Fruit fly (Drosophila melanogaster) whole organism, embryonic: ENCODE measurements around the gene Fur2.

Experiments used
- Antp ChIP-seq: fragments of 200-800 bp; sonication (Bioruptor generic); optimal IDR thresholded peaks from 3 replicates; lab custom pipeline; 2016; ENCODE audit warnings: missing biosample characterization, missing genetic modification characterization
- Awh ChIP-seq: fragments of 200-800 bp; sonication (Bioruptor generic); IDR thresholded peaks from 2 replicates; pipeline ENCODE4, ENCODE4 v1.3.6; 2022; ENCODE audit warnings: missing biosample characterization, missing genetic modification characterization
- Bgb ChIP-seq: fragments of 200-800 bp; sonication (Bioruptor generic); IDR thresholded peaks from 2 replicates; pipeline ENCODE4 v1.3.6; 2022; ENCODE audit warnings: missing biosample characterization, missing genetic modification characterization; ENCODE audit not compliant: partially characterized antibody
- Bteb2 ChIP-seq: fragments of 200-800 bp; sonication (Bioruptor generic); optimal IDR thresholded peaks from 2 replicates; lab custom pipeline; 2016; ENCODE audit warnings: missing biosample characterization, missing genetic modification characterization
- CG11093 ChIP-seq: fragments of 200-800 bp; sonication (Bioruptor generic); IDR thresholded peaks from 3 replicates; pipeline ENCODE4 v1.3.6; 2022; ENCODE audit warnings: missing biosample characterization, missing genetic modification characterization
- CG11504 ChIP-seq: fragments of 200-800 bp; sonication (Bioruptor generic); optimal IDR thresholded peaks from 3 replicates; lab custom pipeline; 2019; ENCODE audit warnings: missing biosample characterization, mild to moderate bottlenecking, missing genetic modification characterization, moderate library complexity
- CG12155 ChIP-seq: fragments of 200-800 bp; sonication (Bioruptor generic); optimal IDR thresholded peaks from 3 replicates; lab custom pipeline; 2016; ENCODE audit warnings: missing biosample characterization, missing genetic modification characterization
- CG12219 ChIP-seq: fragments of 200-800 bp; sonication (Bioruptor generic); optimal IDR thresholded peaks from 3 replicates; lab custom pipeline; 2018; ENCODE audit warnings: missing biosample characterization, mild to moderate bottlenecking, missing genetic modification characterization
- CG13296 ChIP-seq: fragments of 200-800 bp; sonication (Bioruptor generic); optimal IDR thresholded peaks from 3 replicates; lab custom pipeline; 2018; ENCODE audit warnings: missing biosample characterization, mild to moderate bottlenecking, missing genetic modification characterization
- CG15011 ChIP-seq: fragments of 200-800 bp; sonication (Bioruptor generic); optimal IDR thresholded peaks from 3 replicates; lab custom pipeline; 2018; ENCODE audit warnings: missing biosample characterization, mild to moderate bottlenecking, missing genetic modification characterization
- CG15601 ChIP-seq: fragments of 200-800 bp; sonication (Bioruptor generic); optimal IDR thresholded peaks from 3 replicates; lab custom pipeline; 2019; ENCODE audit warnings: missing biosample characterization, mild to moderate bottlenecking, missing genetic modification characterization, moderate library complexity
- CG1647 ChIP-seq: fragments of 200-800 bp; sonication (Bioruptor generic); optimal IDR thresholded peaks from 3 replicates; lab custom pipeline; 2016; ENCODE audit warnings: missing biosample characterization, missing genetic modification characterization
- CG31224 ChIP-seq: fragments of 200-800 bp; sonication (Bioruptor generic); IDR thresholded peaks from 2 replicates; pipeline ENCODE4 v1.3.6; 2022; ENCODE audit warnings: missing biosample characterization, missing genetic modification characterization
- CG32532 ChIP-seq: fragments of 200-800 bp; sonication (Bioruptor generic); IDR thresholded peaks from 2 replicates; pipeline ENCODE4 v1.3.6; 2022; ENCODE audit warnings: missing biosample characterization, missing genetic modification characterization
- CG4707 ChIP-seq: fragments of 200-800 bp; sonication (Bioruptor generic); optimal IDR thresholded peaks from 2 replicates; lab custom pipeline; 2018; ENCODE audit warnings: missing biosample characterization, mild to moderate bottlenecking, missing genetic modification characterization, moderate library complexity
- CG6683 ChIP-seq: fragments of 200-800 bp; sonication (Bioruptor generic); optimal IDR thresholded peaks from 2 replicates; lab custom pipeline; 2017; ENCODE audit warnings: missing biosample characterization, mild to moderate bottlenecking, missing genetic modification characterization, missing genetic modification reagents
- CG6765 ChIP-seq: fragments of 200-800 bp; sonication (Bioruptor generic); optimal IDR thresholded peaks from 3 replicates; lab custom pipeline; 2017; ENCODE audit warnings: missing biosample characterization, mild to moderate bottlenecking, missing genetic modification characterization
- CG6813 ChIP-seq: fragments of 200-800 bp; sonication (Bioruptor generic); optimal IDR thresholded peaks from 2 replicates; lab custom pipeline; 2017; ENCODE audit warnings: missing biosample characterization, missing genetic modification characterization, mild to moderate bottlenecking, moderate library complexity, missing genetic modification reagents
- CG7357 ChIP-seq: fragments of 200-800 bp; sonication (Bioruptor generic); IDR thresholded peaks from 3 replicates; pipeline ENCODE4 v1.3.6; 2022; ENCODE audit warnings: missing biosample characterization, missing genetic modification characterization
- CG7928 ChIP-seq: fragments of 200-800 bp; sonication (Bioruptor generic); optimal IDR thresholded peaks from 2 replicates; lab custom pipeline; 2017; ENCODE audit warnings: missing biosample characterization, mild to moderate bottlenecking, missing genetic modification characterization
- CG8290 ChIP-seq, 3 experiments: fragments of 200-800 bp; sonication (Bioruptor generic); optimal IDR thresholded peaks; 2 replicates each; lab custom pipeline; 2016 to 2019; ENCODE audit warnings: missing biosample characterization in 3 of 3, missing genetic modification characterization in 3 of 3, mild to moderate bottlenecking in 2 of 3, moderate library complexity in 1 of 3
- CG9215 ChIP-seq: fragments of 200-800 bp; sonication (Bioruptor generic); IDR thresholded peaks from 2 replicates; pipeline ENCODE4 v1.3.6; 2022; ENCODE audit warnings: missing biosample characterization, missing genetic modification characterization
- Dbx ChIP-seq: fragments of 200-800 bp; sonication (Bioruptor generic); IDR thresholded peaks from 3 replicates; pipeline ENCODE4 v1.3.6; 2022; ENCODE audit warnings: missing biosample characterization, missing genetic modification characterization
- Doc3 ChIP-seq: fragments of 200-800 bp; sonication (Bioruptor generic); IDR thresholded peaks from 3 replicates; pipeline ENCODE4 v1.3.6; 2022; ENCODE audit warnings: missing biosample characterization, missing genetic modification characterization; ENCODE audit not compliant: partially characterized antibody
- Dp ChIP-seq: fragments of 200-800 bp; sonication (Bioruptor generic); optimal IDR thresholded peaks from 2 replicates; lab custom pipeline; 2018; ENCODE audit warnings: missing biosample characterization, mild to moderate bottlenecking, missing genetic modification characterization, moderate library complexity
- NK7.1 ChIP-seq: fragments of 200-800 bp; sonication (Bioruptor generic); optimal IDR thresholded peaks from 3 replicates; lab custom pipeline; 2016; ENCODE audit warnings: missing biosample characterization, missing genetic modification characterization
- Optix ChIP-seq: fragments of 200-800 bp; sonication (Bioruptor generic); IDR thresholded peaks from 3 replicates; pipeline ENCODE4 v1.3.6; 2022; ENCODE audit warnings: missing biosample characterization, missing genetic modification characterization
- Rfx ChIP-seq: fragments of 200-800 bp; sonication (Bioruptor generic); IDR thresholded peaks from 2 replicates; pipeline ENCODE4 v1.3.6; 2022; ENCODE audit warnings: missing biosample characterization, missing genetic modification characterization
- Sry-β ChIP-seq: fragments of 200-800 bp; sonication (Bioruptor generic); optimal IDR thresholded peaks from 2 replicates; lab custom pipeline; 2018; ENCODE audit warnings: missing biosample characterization, mild to moderate bottlenecking, missing genetic modification characterization, moderate library complexity
- abd-A ChIP-seq: fragments of 200-800 bp; sonication (Bioruptor generic); optimal IDR thresholded peaks from 3 replicates; lab custom pipeline; 2019; ENCODE audit warnings: missing biosample characterization, mild to moderate bottlenecking, missing genetic modification characterization, moderate library complexity
- ac ChIP-seq: fragments of 200-800 bp; sonication (Bioruptor generic); optimal IDR thresholded peaks from 3 replicates; lab custom pipeline; 2017; ENCODE audit warnings: missing biosample characterization, mild to moderate bottlenecking, missing genetic modification characterization
- cwo ChIP-seq: fragments of 200-800 bp; sonication (Bioruptor generic); optimal IDR thresholded peaks from 3 replicates; lab custom pipeline; 2017; ENCODE audit warnings: missing biosample characterization, missing genetic modification characterization, mild to moderate bottlenecking, moderate library complexity, missing genetic modification reagents
- dan ChIP-seq: fragments of 200-800 bp; sonication (Bioruptor generic); IDR thresholded peaks from 2 replicates; pipeline ENCODE4 v1.3.6; 2022; ENCODE audit warnings: missing biosample characterization, missing genetic modification characterization
- dm ChIP-seq: fragments of 200-800 bp; sonication (Bioruptor generic); optimal IDR thresholded peaks from 3 replicates; lab custom pipeline; 2016; ENCODE audit warnings: missing biosample characterization, missing genetic modification characterization
- dysf ChIP-seq: fragments of 200-800 bp; sonication (Bioruptor generic); IDR thresholded peaks from 3 replicates; pipeline ENCODE4 v1.3.6; 2022; ENCODE audit warnings: missing biosample characterization, missing genetic modification characterization
- gem ChIP-seq: fragments of 200-800 bp; sonication (Bioruptor generic); optimal IDR thresholded peaks from 2 replicates; lab custom pipeline; 2019; ENCODE audit warnings: missing biosample characterization, mild to moderate bottlenecking, missing genetic modification characterization, moderate library complexity
- grn ChIP-seq: fragments of 200-800 bp; sonication (Bioruptor generic); optimal IDR thresholded peaks from 3 replicates; lab custom pipeline; 2017; ENCODE audit warnings: missing biosample characterization, missing genetic modification characterization
- lbe ChIP-seq: fragments of 200-800 bp; sonication (Bioruptor generic); optimal IDR thresholded peaks from 2 replicates; lab custom pipeline; 2016; ENCODE audit warnings: missing biosample characterization, mild to moderate bottlenecking, missing genetic modification characterization
- pfk ChIP-seq: fragments of 200-800 bp; sonication (Bioruptor generic); optimal IDR thresholded peaks from 2 replicates; lab custom pipeline; 2018; ENCODE audit warnings: missing biosample characterization, mild to moderate bottlenecking, missing genetic modification characterization, moderate library complexity
- pzg ChIP-seq: fragments of 200-800 bp; sonication (Bioruptor generic); optimal IDR thresholded peaks from 3 replicates; lab custom pipeline; 2018; ENCODE audit warnings: missing biosample characterization, mild to moderate bottlenecking, missing genetic modification characterization, moderate library complexity
- sna ChIP-seq: fragments of 200-800 bp; sonication (Bioruptor generic); IDR thresholded peaks from 2 replicates; pipeline ENCODE4 v1.3.6; 2022; ENCODE audit warnings: missing biosample characterization, missing genetic modification characterization; ENCODE audit not compliant: partially characterized antibody
- sr ChIP-seq: fragments of 200-800 bp; sonication (Bioruptor generic); IDR thresholded peaks from 3 replicates; pipeline ENCODE4 v1.3.6; 2022; ENCODE audit warnings: missing biosample characterization, missing genetic modification characterization
- tio ChIP-seq: fragments of 200-800 bp; sonication (Bioruptor generic); optimal IDR thresholded peaks from 2 replicates; lab custom pipeline; 2017; ENCODE audit warnings: missing biosample characterization, missing genetic modification characterization, inconsistent platforms
- unc-4 ChIP-seq: fragments of 200-800 bp; sonication (Bioruptor generic); IDR thresholded peaks from 2 replicates; pipeline ENCODE4 v1.3.6; 2022; ENCODE audit warnings: missing biosample characterization, missing genetic modification characterization; ENCODE audit not compliant: partially characterized antibody
- usp ChIP-seq: fragments of >200 bp; optimal IDR thresholded peaks from 2 replicates; lab custom pipeline; 2017; ENCODE audit warnings: missing biosample characterization, missing genetic modification characterization
- yki ChIP-seq: fragments of >200 bp; optimal IDR thresholded peaks from 3 replicates; lab custom pipeline; 2018
- z ChIP-seq: fragments of 200-800 bp; sonication (Bioruptor generic); IDR thresholded peaks from 3 replicates; pipeline ENCODE4 v1.3.6; 2022; ENCODE audit warnings: missing biosample characterization, missing genetic modification characterization
- zen ChIP-seq: fragments of 200-800 bp; sonication (Bioruptor generic); optimal IDR thresholded peaks from 3 replicates; lab custom pipeline; 2018; ENCODE audit warnings: missing biosample characterization, mild to moderate bottlenecking, missing genetic modification characterization, moderate library complexity
- zfh2 ChIP-seq: fragments of 200-800 bp; sonication (Bioruptor generic); optimal IDR thresholded peaks from 2 replicates; lab custom pipeline; 2016; ENCODE audit warnings: missing biosample characterization, missing genetic modification characterization

The Fur2 gene

DNA sequence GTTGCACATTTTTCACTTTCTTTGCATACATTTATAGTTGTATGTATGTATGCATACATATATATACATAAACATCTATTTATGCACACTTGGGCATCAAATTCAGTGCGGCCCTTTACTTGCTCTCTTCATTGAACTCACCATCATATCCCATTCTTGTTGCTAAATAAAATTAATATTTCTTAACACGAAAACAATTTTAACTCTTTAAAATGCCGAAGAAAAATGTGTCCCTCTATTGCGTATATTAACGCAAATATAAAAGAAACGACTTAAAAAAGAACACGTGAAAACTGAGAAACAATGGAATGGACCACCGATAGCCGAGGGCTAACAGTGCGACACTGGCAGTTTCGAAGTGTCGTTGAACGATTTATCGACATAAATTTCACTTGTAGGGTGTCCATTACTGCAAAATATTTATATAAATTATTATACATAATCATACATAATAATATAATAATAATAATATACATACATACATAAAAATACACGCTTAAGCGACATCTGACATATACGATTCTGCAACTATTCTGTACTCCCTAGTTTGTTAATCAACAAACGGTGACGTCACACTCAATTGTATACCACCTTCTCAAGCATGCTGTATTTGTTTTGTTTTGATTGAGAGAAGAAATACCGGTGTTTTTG lies 14.1 kb upstream of the Fur2 start, which contains the start of the genes U2af50 and PIG-Q (continued):
- peak; percentile 46 for TF ChIP-seq NK7.1 (GFP tag; lab: Kevin White, UChicago)
- TF ChIP-seq Antp (GFP tag; lab: Kevin White, UChicago), result peak; percentile 72
- peak; percentile 43 for TF ChIP-seq CG1647 (GFP tag; lab: Kevin White, UChicago)
- peak; percentile 97 for TF ChIP-seq pfk
- TF ChIP-seq ac (GFP tag; lab: Kevin White, UChicago), result peak; percentile 78
- peak; percentile 68 for TF ChIP-seq CG7928 (GFP tag; lab: Kevin White, UChicago)
- TF ChIP-seq CG8290 (GFP tag; optimal IDR thresholded peaks at IDR 0.05; lab: Kevin White, UChicago), result peak; percentile 79
- peak in 1 of 2 experiments; percentile 19 for TF ChIP-seq CG8290 (tag; optimal IDR thresholded peaks at IDR 0.05; lab: Kevin White, UChicago)
- peak; percentile 42; the same call in 1 of the 2 replicates for TF ChIP-seq unc-4 (GFP tag; lab: Robert Waterston, UW)
- TF ChIP-seq Bteb2 (GFP tag; lab: Kevin White, UChicago), result peak; percentile 37
- TF ChIP-seq dan (GFP tag; lab: Robert Waterston, UW), result no peak
- peak; percentile 90 for TF ChIP-seq CG15601 (tag; lab: Kevin White, UChicago)
- no peak for TF ChIP-seq yki (lab: Kevin White, UChicago)
- TF ChIP-seq sr (GFP tag; lab: Robert Waterston, UW), result no peak
- no peak for TF ChIP-seq CG15011 (GFP tag; lab: Kevin White, UChicago)
- TF ChIP-seq sna, result no peak
- TF ChIP-seq Dp (GFP tag; lab: Kevin White, UChicago), result peak; percentile 17
- no peak for TF ChIP-seq abd-A (tag; lab: Kevin White, UChicago)
- peak; percentile 93; the same call in 1 of the 3 replicates for TF ChIP-seq dysf (GFP tag; lab: Robert Waterston, UW)
- no peak; the same call in 1 of the 2 replicates for TF ChIP-seq Awh (GFP tag; lab: Robert Waterston, UW)
- TF ChIP-seq CG12155 (GFP tag; lab: Kevin White, UChicago), result peak; percentile 89
- TF ChIP-seq dm, result peak; percentile 29
- TF ChIP-seq CG13296 (GFP tag; lab: Kevin White, UChicago), result peak; percentile 91
- peak; percentile 93 for TF ChIP-seq Rfx (GFP tag; lab: Robert Waterston, UW)
- peak; percentile 86 for TF ChIP-seq CG31224 (GFP tag; lab: Robert Waterston, UW)
- TF ChIP-seq CG32532 (GFP tag; lab: Robert Waterston, UW), result peak; percentile 94
- no peak for TF ChIP-seq CG6813
- TF ChIP-seq CG6683 (GFP tag; lab: Kevin White, UChicago), result peak; percentile 74
- peak; percentile 83 for TF ChIP-seq CG6765
- no peak; the same call in 1 of the 2 replicates for TF ChIP-seq CG9215 (GFP tag; lab: Robert Waterston, UW)
- no peak for TF ChIP-seq z (GFP tag; lab: Robert Waterston, UW)
- no peak; the same call in 2 of the 3 replicates for TF ChIP-seq Optix (GFP tag; lab: Robert Waterston, UW)
- peak; percentile 78 for TF ChIP-seq CG12219
- peak; percentile 95 for TF ChIP-seq zen (tag; lab: Kevin White, UChicago)
- TF ChIP-seq Doc3 (GFP tag; lab: Robert Waterston, UW), result no peak
- TF ChIP-seq usp (GFP tag; lab: Kevin White, UChicago), result no peak
- no peak for TF ChIP-seq grn (GFP tag; lab: Kevin White, UChicago)
- TF ChIP-seq cwo (GFP tag; lab: Kevin White, UChicago), result peak; percentile 84
- peak; percentile 94 for TF ChIP-seq Dbx (GFP tag; lab: Robert Waterston, UW)
- peak; percentile 97 for TF ChIP-seq gem
- peak; percentile 71 for TF ChIP-seq CG4707
- TF ChIP-seq CG11504 (tag; lab: Kevin White, UChicago), result peak; percentile 93
- no peak; the same call in 2 of the 3 replicates for TF ChIP-seq CG11093
- TF ChIP-seq zfh2 (GFP tag; lab: Kevin White, UChicago), result peak; percentile 67
- TF ChIP-seq Bgb (GFP tag; lab: Robert Waterston, UW), result peak; percentile 34; the same call in 1 of the 2 replicates
- peak; percentile 85 for TF ChIP-seq CG7357 (GFP tag; lab: Robert Waterston, UW)
- TF ChIP-seq pzg, result peak; percentile 51
- TF ChIP-seq Sry-β, result peak; percentile 66
- no peak for TF ChIP-seq tio (GFP tag; lab: Kevin White, UChicago)
- TF ChIP-seq lbe (GFP tag; lab: Kevin White, UChicago), result peak; percentile 78
